Worm (Caenorhabditis elegans) whole organism, L4/young adult: ENCODE measurements around the gene dhs-7.

Source experiments
- W03F9.2 ChIP-seq: fragments of 150-350 bp; optimal IDR thresholded peaks from 2 replicates; lab custom pipeline; 2014; ENCODE audit warnings: missing biosample characterization, missing genetic modification characterization
- dao-5 ChIP-seq: sonication (generic microtip); optimal IDR thresholded peaks from 2 replicates; lab custom pipeline; 2016; ENCODE audit warnings: missing genotype, missing genetic modification characterization, moderate library complexity, missing compliant biosample characterization

DNA sequence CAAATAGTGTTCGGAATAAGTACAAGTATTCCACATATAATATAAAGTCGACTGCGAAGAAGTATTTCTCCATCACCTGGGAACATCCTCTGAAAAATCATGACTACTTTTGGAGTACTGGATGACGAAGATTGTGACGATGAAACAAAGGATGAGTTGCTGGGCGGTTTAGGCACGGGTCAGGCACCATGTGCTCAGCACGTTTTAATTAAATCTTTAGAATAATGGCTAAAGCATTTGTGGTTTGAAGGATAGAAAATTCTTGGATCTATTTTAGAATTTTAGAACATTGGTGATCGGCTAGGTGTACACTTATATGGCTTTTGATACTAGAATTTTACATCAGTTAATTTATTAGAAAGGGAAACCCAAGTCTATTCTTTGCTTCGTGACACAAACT is 21.1 kb downstream of the dhs-7 start, which contains the start of gene C27H5.6:
- TF ChIP-seq W03F9.2 (no peak), dao-5 (tag; lab: Kevin White, UChicago) (no peak)
